Fruit fly (Drosophila melanogaster): ENCODE measurements around the gene FASN1.
A peak's percentile ranks its signal among the peaks of the same experiment; 100 is the strongest.

Gene FASN1

DNA sequence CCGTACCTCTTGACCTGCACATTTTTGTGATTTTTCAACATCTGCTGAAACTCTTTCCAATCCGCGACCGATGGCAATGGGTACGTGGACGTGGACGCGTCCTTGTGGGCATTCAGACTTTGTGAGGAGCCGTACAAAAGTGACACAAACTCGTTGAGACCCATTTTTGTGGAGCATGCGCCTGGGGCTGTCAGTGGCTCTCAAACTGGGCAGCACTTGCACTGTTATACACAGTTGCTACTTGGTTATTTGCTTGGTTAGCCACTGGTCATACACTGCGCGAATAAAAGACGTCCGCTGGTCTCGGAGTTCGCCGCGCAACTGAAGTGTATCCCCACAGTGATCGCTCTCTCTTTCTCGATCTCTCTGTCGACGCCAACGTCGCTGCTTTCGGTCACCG, 33.8 kb downstream of the FASN1 start:
- no peak for TF ChIP-seq usp (GFP tag; optimal IDR thresholded peaks at IDR 0.05)
- TF ChIP-seq Dif (GFP tag; optimal IDR thresholded peaks at IDR 0.05; ENCODE audit: partially characterized antibody), result peak; percentile 12

DNA sequence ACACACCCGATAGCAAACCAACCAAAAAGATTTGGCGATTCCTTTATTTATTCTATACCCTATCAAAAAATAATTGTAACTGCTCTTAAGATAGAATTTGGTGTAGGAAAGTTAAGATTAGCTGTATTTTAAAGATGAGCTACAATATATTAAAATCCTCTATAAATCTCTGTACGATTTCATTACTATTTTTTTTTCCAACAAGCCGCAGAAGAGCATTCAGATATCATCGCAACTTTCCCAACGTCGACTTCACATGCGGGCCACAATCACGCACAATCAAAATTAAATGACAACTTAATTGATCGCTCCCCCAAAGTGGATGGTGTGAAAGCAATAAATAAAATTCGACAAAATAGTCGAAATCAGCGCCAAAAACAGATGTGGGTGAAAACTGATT, 36.1 kb downstream of the FASN1 start:
- TF ChIP-seq Vsx2 (GFP tag; optimal IDR thresholded peaks at IDR 0.05; ENCODE audit: partially characterized antibody) (no peak), Hr78 (GFP tag; optimal IDR thresholded peaks at IDR 0.05) (no peak), Sp1 (GFP tag; optimal IDR thresholded peaks at IDR 0.05) (peak; percentile 2), sv (GFP tag; optimal IDR thresholded peaks at IDR 0.05) (no peak), brk (GFP tag; optimal IDR thresholded peaks at IDR 0.05) (no peak), dsf (GFP tag; optimal IDR thresholded peaks at IDR 0.05; ENCODE audit: borderline replicate concordance) (no peak), psq (GFP tag; optimal IDR thresholded peaks at IDR 0.05) (no peak), dl (GFP tag; optimal IDR thresholded peaks at IDR 0.05; ENCODE audit: insufficient read depth in 1 of 2, partially characterized antibody in 2 of 2) (no peak), Abd-B (GFP tag; optimal IDR thresholded peaks at IDR 0.05) (no peak), h (GFP tag; optimal IDR thresholded peaks at IDR 0.05) (peak; percentile 49), foxo (GFP tag; optimal IDR thresholded peaks at IDR 0.05) (peak in 1 of 2 experiments; percentile 13), tai (GFP tag; optimal IDR thresholded peaks at IDR 0.05) (no peak), GATAd (GFP tag; optimal IDR thresholded peaks at IDR 0.05) (no peak), CG9705 (GFP tag; optimal IDR thresholded peaks at IDR 0.05) (no peak), br (GFP tag; optimal IDR thresholded peaks at IDR 0.05) (peak; percentile 6), Myc (optimal IDR thresholded peaks at IDR 0.05) (no peak), jim (GFP tag; optimal IDR thresholded peaks at IDR 0.05) (no peak), fru (GFP tag; optimal IDR thresholded peaks at IDR 0.05) (peak; percentile 29), OdsH (GFP tag; optimal IDR thresholded peaks at IDR 0.05) (no peak), CG32264 (GFP tag; optimal IDR thresholded peaks at IDR 0.05) (no peak), lola (GFP tag; optimal IDR thresholded peaks at IDR 0.05) (no peak), CrebA (GFP tag; optimal IDR thresholded peaks at IDR 0.05; ENCODE audit: borderline replicate concordance) (no peak), rgr (GFP tag; optimal IDR thresholded peaks at IDR 0.05) (peak; percentile 29), sage (GFP tag; optimal IDR thresholded peaks at IDR 0.05) (no peak), N (GFP tag; optimal IDR thresholded peaks at IDR 0.05) (no peak), usp (GFP tag; optimal IDR thresholded peaks at IDR 0.05) (no peak), Rel (GFP tag; optimal IDR thresholded peaks at IDR 0.05) (no peak), Rel (tag; optimal IDR thresholded peaks at IDR 0.05) (no peak), dmrt93B (GFP tag; optimal IDR thresholded peaks at IDR 0.05) (no peak), ey (GFP tag; optimal IDR thresholded peaks at IDR 0.05) (peak; percentile 33), Dfd (GFP tag; optimal IDR thresholded peaks at IDR 0.05) (no peak), Hnf4 (GFP tag; optimal IDR thresholded peaks at IDR 0.05) (no peak), woc (GFP tag; optimal IDR thresholded peaks at IDR 0.05) (peak; percentile 12), Jra (GFP tag; optimal IDR thresholded peaks at IDR 0.05) (no peak), Mio (GFP tag; optimal IDR thresholded peaks at IDR 0.05) (no peak), Hr83 (GFP tag; optimal IDR thresholded peaks at IDR 0.05; ENCODE audit: poor library complexity, severe bottlenecking) (no peak), HLH106 (tag; optimal IDR thresholded peaks at IDR 0.05) (no peak), Dif (GFP tag; optimal IDR thresholded peaks at IDR 0.05; ENCODE audit: partially characterized antibody) (no peak), pan (optimal IDR thresholded peaks at IDR 0.05) (no peak)

DNA sequence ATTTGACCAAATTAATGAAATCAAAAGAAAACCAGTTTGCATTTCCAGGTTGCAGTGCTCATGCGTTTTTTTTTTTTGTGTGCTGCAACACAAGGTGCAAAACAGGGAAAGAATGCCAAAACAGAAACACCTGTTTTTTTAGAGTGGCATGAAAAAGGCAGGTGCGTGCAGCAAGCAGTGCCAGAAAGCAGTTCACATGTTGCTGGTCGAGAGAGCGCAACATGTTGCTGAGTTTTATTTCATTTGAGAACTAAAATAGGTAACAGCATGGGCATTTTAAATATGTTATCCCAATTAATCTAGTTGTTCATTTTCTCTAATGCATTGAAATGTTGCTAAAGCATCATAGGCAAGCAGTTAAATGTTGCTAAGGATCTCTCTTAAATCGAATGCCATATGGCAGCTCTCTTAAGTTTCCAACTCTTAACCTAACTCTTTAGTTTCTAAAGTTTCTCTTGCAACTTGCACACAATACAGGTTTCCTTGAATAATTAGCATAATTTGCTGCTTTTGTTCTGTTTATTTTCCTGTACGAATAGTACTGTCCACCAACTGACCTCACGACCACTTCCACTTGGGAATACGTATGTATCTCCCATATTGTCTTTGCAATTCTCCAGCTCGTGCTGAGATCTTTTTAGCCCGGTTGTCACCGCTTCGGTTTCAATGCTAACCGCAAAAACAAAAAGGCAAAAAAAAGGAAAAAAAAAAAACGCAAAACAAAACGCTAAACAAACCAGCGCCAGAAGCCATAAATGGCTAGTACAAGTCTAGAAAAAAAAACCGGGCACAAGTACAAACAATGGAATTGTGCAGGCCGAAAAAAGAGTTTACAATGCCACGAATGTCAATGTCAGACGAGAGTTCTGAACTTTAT, 38.7 kb downstream of the FASN1 start:
- TF ChIP-seq Hnf4 (GFP tag; optimal IDR thresholded peaks at IDR 0.05) (no peak), Vsx2 (GFP tag; optimal IDR thresholded peaks at IDR 0.05; ENCODE audit: partially characterized antibody) (peak; percentile 55)
